Fruit fly (Drosophila melanogaster) whole organism, embryonic: ENCODE results near the gene CG43798.

ENCODE experiments used
- B-H1 ChIP-seq: fragments of 200-800 bp; sonication (Bioruptor generic); IDR thresholded peaks from 3 replicates; pipeline ENCODE4 v1.3.6; 2022; ENCODE audit warnings: missing biosample characterization, missing genetic modification characterization
- Bgb ChIP-seq: fragments of 200-800 bp; sonication (Bioruptor generic); IDR thresholded peaks from 2 replicates; pipeline ENCODE4 v1.3.6; 2022; ENCODE audit warnings: missing biosample characterization, missing genetic modification characterization; ENCODE audit not compliant: partially characterized antibody
- C15 ChIP-seq: fragments of 200-800 bp; sonication (Bioruptor generic); IDR thresholded peaks from 3 replicates; pipeline ENCODE4 v1.3.6; 2022; ENCODE audit warnings: missing biosample characterization, missing genetic modification characterization
- CG10274 ChIP-seq: fragments of 200-800 bp; sonication (Bioruptor generic); optimal IDR thresholded peaks from 3 replicates; lab custom pipeline; 2017; ENCODE audit warnings: missing biosample characterization, mild to moderate bottlenecking, missing genetic modification characterization
- CG10431 ChIP-seq: fragments of 200-800 bp; sonication (Bioruptor generic); optimal IDR thresholded peaks from 3 replicates; lab custom pipeline; 2018; ENCODE audit warnings: missing biosample characterization, mild to moderate bottlenecking, missing genetic modification characterization
- CG10565 ChIP-seq: fragments of 200-800 bp; sonication (Bioruptor generic); optimal IDR thresholded peaks from 3 replicates; lab custom pipeline; 2016; ENCODE audit warnings: missing biosample characterization, mild to moderate bottlenecking, missing genetic modification characterization
- CG11504 ChIP-seq: fragments of 200-800 bp; sonication (Bioruptor generic); optimal IDR thresholded peaks from 3 replicates; lab custom pipeline; 2019; ENCODE audit warnings: missing biosample characterization, mild to moderate bottlenecking, missing genetic modification characterization, moderate library complexity
- CG16815 ChIP-seq: fragments of 200-800 bp; sonication (Bioruptor generic); optimal IDR thresholded peaks from 3 replicates; lab custom pipeline; 2017; ENCODE audit warnings: missing biosample characterization, mild to moderate bottlenecking, missing genetic modification characterization
- CG18011 ChIP-seq: fragments of 200-800 bp; sonication (Bioruptor generic); optimal IDR thresholded peaks from 2 replicates; lab custom pipeline; 2017; ENCODE audit warnings: missing biosample characterization, missing genetic modification characterization, mild to moderate bottlenecking, moderate library complexity, missing genotype
- CG31441 ChIP-seq: fragments of 200-800 bp; sonication (Bioruptor generic); IDR thresholded peaks from 2 replicates; pipeline ENCODE4 v1.3.6; 2022; ENCODE audit warnings: missing biosample characterization, missing genetic modification characterization
- CG32532 ChIP-seq: fragments of 200-800 bp; sonication (Bioruptor generic); IDR thresholded peaks from 2 replicates; pipeline ENCODE4 v1.3.6; 2022; ENCODE audit warnings: missing biosample characterization, missing genetic modification characterization
- CG6791 ChIP-seq: fragments of 200-800 bp; sonication (Bioruptor generic); IDR thresholded peaks from 3 replicates; pipeline ENCODE4 v1.3.6; 2022; ENCODE audit warnings: missing biosample characterization, missing genetic modification characterization; ENCODE audit not compliant: partially characterized antibody
- CG7556 ChIP-seq: fragments of 200-800 bp; sonication (Bioruptor generic); optimal IDR thresholded peaks from 2 replicates; lab custom pipeline; 2017; ENCODE audit warnings: missing biosample characterization, mild to moderate bottlenecking, missing genetic modification characterization
- CG8281 ChIP-seq: fragments of 200-800 bp; sonication (Bioruptor generic); optimal IDR thresholded peaks from 2 replicates; lab custom pipeline; 2018; ENCODE audit warnings: missing biosample characterization, mild to moderate bottlenecking, missing genetic modification characterization, moderate library complexity
- CoRest ChIP-seq: fragments of 200-800 bp; sonication (Bioruptor generic); optimal IDR thresholded peaks from 3 replicates; lab custom pipeline; 2018; ENCODE audit warnings: missing biosample characterization, mild to moderate bottlenecking, missing genetic modification characterization, moderate library complexity
- Deaf1 ChIP-seq: fragments of 200-800 bp; optimal IDR thresholded peaks from 3 replicates; lab custom pipeline; 2019; ENCODE audit warnings: missing biosample characterization, mild to moderate bottlenecking, missing genetic modification characterization, moderate library complexity
- Dek ChIP-seq: fragments of 200-800 bp; sonication (Bioruptor generic); optimal IDR thresholded peaks from 3 replicates; lab custom pipeline; 2019; ENCODE audit warnings: missing biosample characterization, mild to moderate bottlenecking, missing genetic modification characterization, moderate library complexity
- E2f1 ChIP-seq: fragments of 200-800 bp; sonication (Bioruptor generic); IDR thresholded peaks from 2 replicates; pipeline ENCODE4 v1.3.6; 2022; ENCODE audit warnings: missing biosample characterization, missing genetic modification characterization
- GATAe ChIP-seq: fragments of 200-800 bp; sonication (Bioruptor generic); conservative IDR thresholded peaks from 2 replicates; pipeline ENCODE4 v1.3.6; 2022; ENCODE audit warnings: missing biosample characterization, missing genetic modification characterization
- Mrtf ChIP-seq: fragments of 200-800 bp; sonication (Bioruptor generic); IDR thresholded peaks from 3 replicates; pipeline ENCODE4 v1.3.6; 2022; ENCODE audit warnings: missing biosample characterization, missing genetic modification characterization
- Nf-YA ChIP-seq: fragments of 200-800 bp; sonication (Bioruptor generic); IDR thresholded peaks from 2 replicates; pipeline ENCODE4 v1.3.6; 2022; ENCODE audit warnings: missing biosample characterization, missing genetic modification characterization
- PHDP ChIP-seq: fragments of 200-800 bp; sonication (Bioruptor generic); optimal IDR thresholded peaks from 3 replicates; lab custom pipeline; 2018; ENCODE audit warnings: missing biosample characterization, mild to moderate bottlenecking, missing genetic modification characterization, moderate library complexity
- Pdp1 ChIP-seq, 2 experiments: fragments of 200-800 bp; sonication (Bioruptor generic); optimal IDR thresholded peaks; 3 replicates each; lab custom pipeline; 2016; ENCODE audit warnings: missing biosample characterization in 2 of 2, missing genetic modification characterization in 2 of 2, mild to moderate bottlenecking in 1 of 2, moderate library complexity in 1 of 2
- amos ChIP-seq: fragments of 200-800 bp; sonication (Bioruptor generic); IDR thresholded peaks from 2 replicates; pipeline ENCODE4 v1.3.6; 2022; ENCODE audit warnings: missing biosample characterization, missing genetic modification characterization; ENCODE audit not compliant: partially characterized antibody
- bcd ChIP-seq: fragments of 200-800 bp; sonication (Bioruptor generic); optimal IDR thresholded peaks from 2 replicates; lab custom pipeline; 2017; ENCODE audit warnings: missing biosample characterization, mild to moderate bottlenecking, missing genetic modification characterization
- cad ChIP-seq: fragments of >200 bp; optimal IDR thresholded peaks from 2 replicates; lab custom pipeline; 2017; ENCODE audit warnings: missing biosample characterization, missing genetic modification characterization
- dimm ChIP-seq: fragments of 200-800 bp; sonication (Bioruptor generic); IDR thresholded peaks from 2 replicates; pipeline ENCODE4 v1.3.6; 2022; ENCODE audit warnings: missing biosample characterization, missing genetic modification characterization
- dpn ChIP-seq, 2 experiments: fragments of 200-800 bp; sonication (Bioruptor generic); optimal IDR thresholded peaks; 3 replicates each; lab custom pipeline; 2016; ENCODE audit warnings: missing biosample characterization in 2 of 2, missing genetic modification characterization in 2 of 2
- dysf ChIP-seq: fragments of 200-800 bp; sonication (Bioruptor generic); IDR thresholded peaks from 3 replicates; pipeline ENCODE4 v1.3.6; 2022; ENCODE audit warnings: missing biosample characterization, missing genetic modification characterization
- fd64A ChIP-seq: fragments of 200-800 bp; sonication (Bioruptor generic); optimal IDR thresholded peaks from 3 replicates; lab custom pipeline; 2018; ENCODE audit warnings: missing biosample characterization, mild to moderate bottlenecking, missing genetic modification characterization
- ftz-f1 ChIP-seq: fragments of 200-800 bp; sonication (Bioruptor generic); optimal IDR thresholded peaks from 2 replicates; lab custom pipeline; 2016; ENCODE audit warnings: missing biosample characterization, missing genetic modification characterization
- lilli ChIP-seq: fragments of 200-800 bp; sonication (Bioruptor generic); optimal IDR thresholded peaks from 3 replicates; lab custom pipeline; 2016; ENCODE audit warnings: missing biosample characterization, missing genetic modification characterization
- odd ChIP-seq: fragments of 200-800 bp; sonication (Bioruptor generic); optimal IDR thresholded peaks from 2 replicates; lab custom pipeline; 2017; ENCODE audit warnings: missing biosample characterization, mild to moderate bottlenecking, missing genetic modification characterization
- pita ChIP-seq: fragments of 200-800 bp; sonication (Bioruptor generic); optimal IDR thresholded peaks from 2 replicates; lab custom pipeline; 2017; ENCODE audit warnings: missing biosample characterization, mild to moderate bottlenecking, missing genetic modification characterization
- slbo ChIP-seq: fragments of 200-800 bp; sonication (Bioruptor generic); IDR thresholded peaks from 2 replicates; pipeline ENCODE4 v1.3.6; 2022; ENCODE audit warnings: missing biosample characterization, missing genetic modification characterization
- slp2 ChIP-seq: fragments of 200-800 bp; sonication (Bioruptor generic); optimal IDR thresholded peaks from 2 replicates; lab custom pipeline; 2016; ENCODE audit warnings: missing biosample characterization, missing genetic modification characterization
- tx ChIP-seq: fragments of 200-800 bp; sonication (Bioruptor generic); optimal IDR thresholded peaks from 2 replicates; lab custom pipeline; 2016; ENCODE audit warnings: missing biosample characterization, missing genetic modification characterization

The CG43798 gene

dm6 chr2L:4660932-4661331, 14.1 kb downstream of the CG43798 start (continued):
- TF ChIP-seq CG10565 (GFP tag; lab: Kevin White, UChicago) (no peak), PHDP (no peak), Nf-YA (GFP tag; lab: Robert Waterston, UW) (no peak), Pdp1 (GFP tag; optimal IDR thresholded peaks at IDR 0.05; lab: Kevin White, UChicago) (peak in 1 of 2 experiments; percentile 34), amos (GFP tag; lab: Robert Waterston, UW) (peak; percentile 28; the same call in 1 of the 2 replicates), CG10274 (GFP tag; lab: Kevin White, UChicago) (no peak), CG18011 (GFP tag; lab: Kevin White, UChicago) (peak; percentile 66), Dek (tag; lab: Kevin White, UChicago) (no peak), CG6791 (GFP tag; lab: Robert Waterston, UW) (no peak), tx (GFP tag; lab: Kevin White, UChicago) (no peak), lilli (GFP tag; lab: Kevin White, UChicago) (no peak), dpn (GFP tag; optimal IDR thresholded peaks at IDR 0.05; lab: Kevin White, UChicago) (no peak), odd (GFP tag; lab: Kevin White, UChicago) (no peak), CoRest (tag; lab: Kevin White, UChicago) (no peak), pita (GFP tag; lab: Kevin White, UChicago) (peak; percentile 2), Bgb (GFP tag; lab: Robert Waterston, UW) (peak; percentile 71), C15 (no peak), CG32532 (no peak; the same call in 1 of the 2 replicates), CG10431 (GFP tag; lab: Kevin White, UChicago) (no peak), CG16815 (no peak), ftz-f1 (no peak), CG7556 (GFP tag; lab: Kevin White, UChicago) (no peak), slp2 (GFP tag; lab: Kevin White, UChicago) (no peak)

- TF ChIP-seq Mrtf (GFP tag; lab: Robert Waterston, UW): no peak
- TF ChIP-seq Deaf1 (tag; lab: Kevin White, UChicago): no peak
- TF ChIP-seq dimm: no peak
- no peak for TF ChIP-seq fd64A (GFP tag; lab: Kevin White, UChicago)
- TF ChIP-seq Pdp1 (GFP tag; optimal IDR thresholded peaks at IDR 0.05; lab: Kevin White, UChicago): no peak
- TF ChIP-seq dysf: no peak
- no peak for TF ChIP-seq bcd
- TF ChIP-seq GATAe (GFP tag; lab: Robert Waterston, UW): no peak
- TF ChIP-seq B-H1 (GFP tag; lab: Robert Waterston, UW): no peak
- no peak for TF ChIP-seq CG11504 (tag; lab: Kevin White, UChicago)
- no peak for TF ChIP-seq E2f1 (GFP tag; lab: Robert Waterston, UW)
- TF ChIP-seq CG8281: no peak
- no peak for TF ChIP-seq slbo (GFP tag; lab: Robert Waterston, UW)
Measured at dm6 chr2L:4682377-4682776, 35.5 kb downstream of the CG43798 start, which contains the start of gene CG11929. Gene CG11929 (plus strand): TSS chr2L:4682677.

- TF ChIP-seq CG31441 (no peak), cad (GFP tag; lab: Kevin White, UChicago) (peak; percentile 60)
Measured at dm6 chr2L:4684361-4684760, 37.5 kb downstream of the CG43798 start, which contains the start of gene Elba1. Gene Elba1 (minus strand): TSS chr2L:4684461.
